Fruit fly (Drosophila melanogaster) whole organism, adult: Measurements from ENCODE around the gene Pka-C2.

ENCODE experiments used
- CG11617 ChIP-seq: fragments of 200-800 bp; sonication (Bioruptor generic); optimal IDR thresholded peaks from 2 replicates; lab custom pipeline; 2017; ENCODE audit warnings: mild to moderate bottlenecking, missing biosample characterization, missing genetic modification reagents, missing genetic modification characterization
- CG12768 ChIP-seq: fragments of 200-800 bp; sonication (Bioruptor generic); optimal IDR thresholded peaks from 2 replicates; lab custom pipeline; 2017; ENCODE audit warnings: missing biosample characterization, missing genetic modification characterization, mild to moderate bottlenecking, moderate library complexity, missing genetic modification reagents
- CG14711 ChIP-seq: fragments of 200-800 bp; sonication (Bioruptor generic); optimal IDR thresholded peaks from 2 replicates; lab custom pipeline; 2018; ENCODE audit warnings: missing biosample characterization, mild to moderate bottlenecking, missing genetic modification characterization, moderate library complexity
- CG1620 ChIP-seq: fragments of 200-800 bp; sonication (Bioruptor generic); optimal IDR thresholded peaks from 2 replicates; lab custom pipeline; 2016; ENCODE audit warnings: missing biosample characterization, missing genetic modification characterization
- CG33017 ChIP-seq: fragments of 200-800 bp; sonication (Bioruptor generic); optimal IDR thresholded peaks from 2 replicates; lab custom pipeline; 2018; ENCODE audit warnings: missing biosample characterization, mild to moderate bottlenecking, missing genetic modification characterization, moderate library complexity
- CG5204 ChIP-seq: fragments of 200-800 bp; sonication (Bioruptor generic); optimal IDR thresholded peaks from 2 replicates; lab custom pipeline; 2016; ENCODE audit warnings: missing biosample characterization, missing genetic modification characterization
- CG7045 ChIP-seq: fragments of 200-800 bp; sonication (Bioruptor generic); optimal IDR thresholded peaks from 2 replicates; lab custom pipeline; 2017; ENCODE audit warnings: missing biosample characterization, mild to moderate bottlenecking, missing genetic modification characterization
- CG7101 ChIP-seq: fragments of 200-800 bp; sonication (Bioruptor generic); optimal IDR thresholded peaks from 2 replicates; lab custom pipeline; 2018; ENCODE audit warnings: missing biosample characterization, mild to moderate bottlenecking, missing genetic modification characterization, moderate library complexity
- Clk ChIP-seq: fragments of 200-800 bp; sonication (Bioruptor generic); optimal IDR thresholded peaks from 2 replicates; lab custom pipeline; 2017; ENCODE audit warnings: missing biosample characterization, missing genetic modification characterization
- Crg-1 ChIP-seq: fragments of 200-800 bp; sonication (Bioruptor generic); optimal IDR thresholded peaks from 2 replicates; lab custom pipeline; 2016; ENCODE audit warnings: missing biosample characterization, missing genetic modification characterization
- Hr96 ChIP-seq: fragments of 200-800 bp; sonication (Bioruptor generic); optimal IDR thresholded peaks from 2 replicates; lab custom pipeline; 2016; ENCODE audit warnings: missing biosample characterization, missing genetic modification characterization
- Mnt ChIP-seq: fragments of 200-800 bp; sonication (Bioruptor generic); optimal IDR thresholded peaks from 2 replicates; lab custom pipeline; 2016; ENCODE audit warnings: missing biosample characterization, mild to moderate bottlenecking, missing genetic modification characterization
- bab1 ChIP-seq: fragments of 200-800 bp; sonication (Bioruptor generic); optimal IDR thresholded peaks from 3 replicates; lab custom pipeline; 2019; ENCODE audit warnings: missing biosample characterization, mild to moderate bottlenecking, missing genetic modification characterization, moderate library complexity
- cic ChIP-seq: fragments of 200-800 bp; sonication (Bioruptor generic); optimal IDR thresholded peaks from 2 replicates; lab custom pipeline; 2017; ENCODE audit warnings: missing biosample characterization, mild to moderate bottlenecking, missing genetic modification characterization, moderate library complexity
- cnc ChIP-seq, 2 experiments: fragments of >200 bp; optimal IDR thresholded peaks; 2 replicates each; lab custom pipeline; 2017
- kay ChIP-seq: fragments of 200-800 bp; sonication (Bioruptor generic); peaks from one replicate; lab custom pipeline; 2016; ENCODE audit warnings: missing biosample characterization, missing genetic modification characterization, borderline replicate concordance
- ovo ChIP-seq: fragments of 200-800 bp; sonication (Bioruptor generic); optimal IDR thresholded peaks from 2 replicates; lab custom pipeline; 2016; ENCODE audit warnings: missing biosample characterization, missing genetic modification characterization
- pad ChIP-seq: fragments of 200-800 bp; sonication (Bioruptor generic); optimal IDR thresholded peaks from 3 replicates; lab custom pipeline; 2017; ENCODE audit warnings: missing biosample characterization, missing genetic modification characterization, mild to moderate bottlenecking, moderate library complexity, missing genetic modification reagents
- tj ChIP-seq: fragments of 200-800 bp; sonication (Bioruptor generic); optimal IDR thresholded peaks from 3 replicates; lab custom pipeline; 2017; ENCODE audit warnings: missing biosample characterization, mild to moderate bottlenecking, missing genetic modification characterization, moderate library complexity
- toe ChIP-seq: fragments of 200-800 bp; sonication (Bioruptor generic); optimal IDR thresholded peaks from 2 replicates; lab custom pipeline; 2016; ENCODE audit warnings: missing biosample characterization, missing genetic modification characterization

Pka-C2 gene

dm6 chr3R:30731065-30731464 lies 34.1 kb upstream of the Pka-C2 start, which contains the start of gene CG11313:
Gene CG11313, minus strand, starts transcription at chr3R:30731165.
- TF ChIP-seq cnc (optimal IDR thresholded peaks at IDR 0.05; lab: Kevin White, UChicago): no peak

- TF ChIP-seq CG7045: no peak
- no peak for TF ChIP-seq kay (GFP tag; lab: Kevin White, UChicago)
- TF ChIP-seq pad: no peak
- no peak for TF ChIP-seq Hr96 (GFP tag; lab: Kevin White, UChicago)
- no peak for TF ChIP-seq CG14711 (tag; lab: Kevin White, UChicago)
- no peak for TF ChIP-seq bab1 (GFP tag; lab: Kevin White, UChicago)
- TF ChIP-seq tj (GFP tag; lab: Kevin White, UChicago): no peak
- TF ChIP-seq CG11617: no peak
- no peak for TF ChIP-seq ovo (GFP tag; lab: Kevin White, UChicago)
- TF ChIP-seq CG1620 (GFP tag; lab: Kevin White, UChicago): no peak
- no peak for TF ChIP-seq Crg-1 (GFP tag; lab: Kevin White, UChicago)
- TF ChIP-seq CG33017 (tag; lab: Kevin White, UChicago): no peak
- TF ChIP-seq CG12768: no peak
- TF ChIP-seq toe (GFP tag; lab: Kevin White, UChicago): no peak
- no peak for TF ChIP-seq cnc (optimal IDR thresholded peaks at IDR 0.05; lab: Kevin White, UChicago)
- no peak for TF ChIP-seq CG5204 (GFP tag; lab: Kevin White, UChicago)
- no peak for TF ChIP-seq CG7101 (tag; lab: Kevin White, UChicago)
Measured at dm6 chr3R:30729013-30729412, 32.1 kb upstream of the Pka-C2 start.

dm6 chr3R:30725787-30726186 lies 28.8 kb upstream of the Pka-C2 start, which contains the start of gene eIF4H2:
Gene eIF4H2, plus strand, starts transcription at chr3R:30726087.
- TF ChIP-seq tj (GFP tag; lab: Kevin White, UChicago): no peak

- TF ChIP-seq Crg-1 (GFP tag; lab: Kevin White, UChicago) (no peak), cic (GFP tag; lab: Kevin White, UChicago) (no peak), CG14711 (tag; lab: Kevin White, UChicago) (no peak), CG33017 (tag; lab: Kevin White, UChicago) (no peak), CG7101 (tag; lab: Kevin White, UChicago) (no peak), ovo (GFP tag; lab: Kevin White, UChicago) (no peak), CG1620 (GFP tag; lab: Kevin White, UChicago) (no peak), Mnt (GFP tag; lab: Kevin White, UChicago) (no peak), Hr96 (GFP tag; lab: Kevin White, UChicago) (no peak), CG7045 (no peak), cnc (optimal IDR thresholded peaks at IDR 0.05; lab: Kevin White, UChicago) (no peak), CG11617 (no peak), CG12768 (no peak), pad (no peak)
Measured at dm6 chr3R:30722374-30722773, 25.4 kb upstream of the Pka-C2 start.

- TF ChIP-seq Crg-1 (GFP tag; lab: Kevin White, UChicago) (no peak), bab1 (GFP tag; lab: Kevin White, UChicago) (no peak), CG5204 (GFP tag; lab: Kevin White, UChicago) (no peak), CG14711 (tag; lab: Kevin White, UChicago) (no peak), CG7045 (no peak), cnc (optimal IDR thresholded peaks at IDR 0.05; lab: Kevin White, UChicago) (no peak), Hr96 (GFP tag; lab: Kevin White, UChicago) (no peak), pad (no peak), CG12768 (no peak), CG7101 (tag; lab: Kevin White, UChicago) (no peak)
Measured at dm6 chr3R:30721215-30721862, 24.4 kb upstream of the Pka-C2 start.

dm6 chr3R:30718442-30718841 lies 21.5 kb upstream of the Pka-C2 start:
- no peak for TF ChIP-seq CG14711 (tag; lab: Kevin White, UChicago)
- no peak for TF ChIP-seq CG12768
- TF ChIP-seq CG33017 (tag; lab: Kevin White, UChicago): no peak
- no peak for TF ChIP-seq CG5204 (GFP tag; lab: Kevin White, UChicago)
- TF ChIP-seq Mnt (GFP tag; lab: Kevin White, UChicago): no peak
- TF ChIP-seq toe (GFP tag; lab: Kevin White, UChicago): no peak

dm6 chr3R:30714395-30714794 lies 17.5 kb upstream of the Pka-C2 start:
- no peak for TF ChIP-seq CG5204 (GFP tag; lab: Kevin White, UChicago)
- no peak for TF ChIP-seq Clk
- no peak for TF ChIP-seq toe (GFP tag; lab: Kevin White, UChicago)
- TF ChIP-seq CG11617: no peak
- TF ChIP-seq CG33017 (tag; lab: Kevin White, UChicago): no peak
- no peak for TF ChIP-seq tj (GFP tag; lab: Kevin White, UChicago)
- no peak for TF ChIP-seq pad
- no peak for TF ChIP-seq CG12768
- no peak for TF ChIP-seq Hr96 (GFP tag; lab: Kevin White, UChicago)
- TF ChIP-seq Mnt (GFP tag; lab: Kevin White, UChicago): no peak
- no peak for TF ChIP-seq CG7045
